Worm (Caenorhabditis elegans) whole organism, L1 larva: ENCODE measurements around the gene str-231.

Source experiments
- C34B4.2 ChIP-seq: sonication (generic microtip); optimal IDR thresholded peaks from 2 replicates; lab custom pipeline; 2017; ENCODE audit warnings: mild to moderate bottlenecking, missing genetic modification characterization, missing compliant biosample characterization
- alr-1 ChIP-seq: fragments of 200-800 bp; sonication (Bioruptor generic); optimal IDR thresholded peaks from 2 replicates; lab custom pipeline; 2018; ENCODE audit warnings: borderline replicate concordance, mild to moderate bottlenecking, missing genetic modification characterization, missing compliant biosample characterization
- blmp-1 ChIP-seq: fragments of 150-350 bp; optimal IDR thresholded peaks from 2 replicates; lab custom pipeline; 2014; ENCODE audit warnings: missing biosample characterization, missing genetic modification characterization
- ceh-8 ChIP-seq: fragments of 200-800 bp; sonication (Bioruptor generic); optimal IDR thresholded peaks from 2 replicates; lab custom pipeline; 2018; ENCODE audit warnings: mild to moderate bottlenecking, missing genetic modification characterization, moderate library complexity, missing compliant biosample characterization
- dpl-1 ChIP-seq, 3 experiments: fragments of 150-350 bp in 2 of 3; sonication (generic microtip) in 1 of 3; optimal IDR thresholded peaks; 2 replicates each; lab custom pipeline; 2014 to 2017; ENCODE audit warnings: missing biosample characterization in 3 of 3, missing genetic modification characterization in 3 of 3, missing genetic modification reagents in 3 of 3
- efl-1 ChIP-seq, 4 experiments: fragments of 150-350 bp; optimal IDR thresholded peaks in 3 of 4; peaks in 1 of 4; 1 replicate in 1 of 4; 2 replicates in 3 of 4; lab custom pipeline; 2014; ENCODE audit warnings: missing biosample characterization in 2 of 4, missing genetic modification characterization in 2 of 4, missing genetic modification reagents in 2 of 4
- efl-3 ChIP-seq: fragments of 200-800 bp; sonication (Bioruptor generic); optimal IDR thresholded peaks from 2 replicates; lab custom pipeline; 2018; ENCODE audit warnings: mild to moderate bottlenecking, missing genetic modification characterization, missing compliant biosample characterization
- egl-13 ChIP-seq: sonication (generic microtip); optimal IDR thresholded peaks from 2 replicates; lab custom pipeline; 2016; ENCODE audit warnings: missing genotype, missing genetic modification reagents, missing genetic modification characterization, missing compliant biosample characterization
- elt-2 ChIP-seq: sonication (generic microtip); optimal IDR thresholded peaks from 2 replicates; lab custom pipeline; 2016; ENCODE audit warnings: missing genetic modification characterization, mild to moderate bottlenecking, inconsistent platforms, missing compliant biosample characterization, missing genetic modification reagents
- fos-1 ChIP-seq: fragments of 150-350 bp; optimal IDR thresholded peaks from 2 replicates; lab custom pipeline; 2014; ENCODE audit warnings: missing biosample characterization, missing genetic modification characterization
- irx-1 ChIP-seq: sonication (generic microtip); optimal IDR thresholded peaks from 2 replicates; lab custom pipeline; 2016; ENCODE audit warnings: missing genetic modification characterization, missing compliant biosample characterization
- isw-1 ChIP-seq: fragments of 200-800 bp; sonication (Bioruptor generic); IDR thresholded peaks from 2 replicates; pipeline ENCODE4 v1.3.6; 2022; ENCODE audit warnings: missing genetic modification characterization, missing compliant biosample characterization
- jun-1 ChIP-seq: fragments of 150-350 bp; optimal IDR thresholded peaks from 2 replicates; lab custom pipeline; 2014; ENCODE audit warnings: missing biosample characterization, missing genetic modification reagents, missing genetic modification characterization
- lin-35 ChIP-seq, 2 experiments: fragments of 150-350 bp; optimal IDR thresholded peaks; 2 replicates each; lab custom pipeline; 2014; ENCODE audit warnings: missing biosample characterization in 2 of 2, missing genetic modification characterization in 2 of 2, missing genetic modification reagents in 2 of 2
- lsy-2 ChIP-seq, 2 experiments: fragments of 150-350 bp; optimal IDR thresholded peaks; 2 replicates each; lab custom pipeline; 2014; ENCODE audit warnings: missing biosample characterization in 2 of 2, missing genetic modification characterization in 2 of 2
- mep-1 ChIP-seq: fragments of 150-350 bp; optimal IDR thresholded peaks from 2 replicates; lab custom pipeline; 2014; ENCODE audit warnings: missing biosample characterization, missing genetic modification characterization
- nhr-11 ChIP-seq: fragments of 150-350 bp; optimal IDR thresholded peaks from 2 replicates; lab custom pipeline; 2014; ENCODE audit warnings: missing biosample characterization, missing genetic modification characterization
- nhr-28 ChIP-seq: fragments of 150-350 bp; optimal IDR thresholded peaks from 2 replicates; lab custom pipeline; 2014; ENCODE audit warnings: missing biosample characterization, missing genetic modification characterization
- nhr-77 ChIP-seq: fragments of 150-350 bp; optimal IDR thresholded peaks from 2 replicates; lab custom pipeline; 2014; ENCODE audit warnings: missing biosample characterization, missing genetic modification characterization
- nhr-84 ChIP-seq: sonication (generic microtip); optimal IDR thresholded peaks from 2 replicates; lab custom pipeline; 2017; ENCODE audit warnings: missing biosample characterization, missing genetic modification characterization
- nhr-90 ChIP-seq: sonication (generic microtip); optimal IDR thresholded peaks from 2 replicates; lab custom pipeline; 2016; ENCODE audit warnings: mild to moderate bottlenecking, missing genetic modification characterization, missing compliant biosample characterization; ENCODE audit not compliant: poor library complexity
- pag-3 ChIP-seq: sonication (generic microtip); optimal IDR thresholded peaks from 2 replicates; lab custom pipeline; 2017; ENCODE audit warnings: missing genetic modification characterization, mild to moderate bottlenecking, missing compliant biosample characterization, antibody characterized with exemption, borderline replicate concordance; ENCODE audit not compliant: insufficient read depth
- pax-3 ChIP-seq: fragments of 200-800 bp; sonication (Bioruptor generic); optimal IDR thresholded peaks from 2 replicates; lab custom pipeline; 2018; ENCODE audit warnings: mild to moderate bottlenecking, missing genetic modification characterization, moderate library complexity, missing compliant biosample characterization
- pqm-1 ChIP-seq: sonication (generic microtip); optimal IDR thresholded peaks from 3 replicates; lab custom pipeline; 2017; ENCODE audit warnings: missing biosample characterization, missing genetic modification characterization
- sox-4 ChIP-seq: sonication (generic microtip); optimal IDR thresholded peaks from 2 replicates; lab custom pipeline; 2016; ENCODE audit warnings: missing genetic modification characterization, missing compliant biosample characterization
- sup-37 ChIP-seq: fragments of 200-800 bp; sonication (Bioruptor generic); optimal IDR thresholded peaks from 2 replicates; lab custom pipeline; 2018; ENCODE audit warnings: mild to moderate bottlenecking, missing genetic modification characterization, missing compliant biosample characterization
- tbx-2 ChIP-seq: sonication (generic microtip); optimal IDR thresholded peaks from 2 replicates; lab custom pipeline; 2016; ENCODE audit warnings: missing genetic modification characterization, missing compliant biosample characterization
- unc-30 ChIP-seq: sonication (generic microtip); optimal IDR thresholded peaks from 2 replicates; lab custom pipeline; 2017; ENCODE audit warnings: missing biosample characterization, missing genetic modification characterization
- unc-62 ChIP-seq: fragments of 150-350 bp; optimal IDR thresholded peaks from 2 replicates; lab custom pipeline; 2014; ENCODE audit warnings: missing biosample characterization, missing genetic modification reagents, missing genetic modification characterization
- unc-86 ChIP-seq: sonication (generic microtip); optimal IDR thresholded peaks from 2 replicates; lab custom pipeline; 2016; ENCODE audit warnings: missing genetic modification characterization, missing compliant biosample characterization
- vab-15 ChIP-seq: sonication (generic microtip); optimal IDR thresholded peaks from 2 replicates; lab custom pipeline; 2017; ENCODE audit warnings: missing genotype, mild to moderate bottlenecking, missing genetic modification characterization, missing compliant biosample characterization
- xbp-1 ChIP-seq: sonication (generic microtip); optimal IDR thresholded peaks from 2 replicates; lab custom pipeline; 2016; ENCODE audit warnings: missing genetic modification characterization, missing compliant biosample characterization
- ztf-11 ChIP-seq, 2 experiments: sonication (generic microtip); optimal IDR thresholded peaks; 2 replicates each; lab custom pipeline; 2016 to 2017; ENCODE audit warnings: missing genetic modification characterization in 2 of 2, missing biosample characterization in 1 of 2, missing compliant biosample characterization in 1 of 2

Gene str-231

DNA sequence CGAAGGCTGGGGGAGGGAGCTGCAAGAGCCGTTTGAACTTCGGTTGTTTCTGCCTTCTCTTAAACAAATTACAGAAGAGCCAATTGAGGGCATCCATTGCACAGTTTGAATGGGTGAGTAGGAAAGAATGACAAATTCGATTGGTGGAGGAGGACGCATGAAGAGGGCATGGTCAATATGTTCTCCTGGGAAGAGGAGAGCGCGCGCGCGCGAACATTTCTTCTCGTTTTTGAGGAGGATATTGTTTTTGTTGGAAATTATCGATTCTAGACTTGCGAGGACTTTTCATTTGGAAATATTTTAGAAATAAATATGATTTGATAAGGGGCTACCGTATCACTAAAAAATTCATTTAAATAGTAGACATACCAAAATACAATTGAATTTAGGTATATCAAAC lies 24.2 kb upstream of the str-231 start, which contains the start of gene T10C6.7:
TSS of gene T10C6.7 (minus strand) at position 143 of the 400 bp plus-strand sequence.
- TF ChIP-seq lin-35 (GFP tag; optimal IDR thresholded peaks at IDR 0.05; lab: Kevin White, UChicago) (no peak), mep-1 (tag; lab: Kevin White, UChicago) (no peak), alr-1 (tag; lab: Kevin White, UChicago) (no peak), unc-86 (no peak), unc-30 (no peak), nhr-28 (tag; lab: Kevin White, UChicago) (no peak), sox-4 (no peak), vab-15 (tag; lab: Kevin White, UChicago) (no peak)
- TF ChIP-seq, all 84 proteins: peak for 0

ce11 chrV:16029237-16029636 lies 21.8 kb upstream of the str-231 start:
- TF ChIP-seq unc-62 (GFP tag; lab: Kevin White, UChicago) (no peak), efl-1 (optimal IDR thresholded peaks at IDR 0.05; lab: Kevin White, UChicago) (no peak), efl-1 (GFP tag; optimal IDR thresholded peaks at IDR 0.05 in 1 of 2; lab: Kevin White, UChicago) (peak in 1 of 2 experiments; percentile 46), nhr-84 (tag; lab: Kevin White, UChicago) (no peak)

DNA sequence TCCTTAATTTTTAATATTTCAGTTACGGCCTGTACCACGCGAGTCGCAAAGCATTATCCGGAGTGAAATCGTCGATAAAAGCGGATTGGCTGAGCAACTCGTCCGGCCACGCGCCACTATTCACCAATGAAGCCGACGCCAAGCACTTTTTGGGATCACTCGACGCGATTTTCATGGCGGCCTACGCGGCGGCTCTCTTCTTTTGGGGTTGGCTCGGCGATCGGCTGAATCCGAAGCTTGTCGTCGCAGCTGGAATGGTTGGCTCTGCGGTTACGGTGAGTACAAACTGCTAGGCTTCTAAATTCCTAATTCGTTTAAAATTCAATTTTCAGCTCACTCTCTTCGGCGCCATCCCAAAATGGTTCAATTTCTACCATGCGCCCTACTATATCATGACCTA lies 17.5 kb upstream of the str-231 start:
- TF ChIP-seq ztf-11 (tag; optimal IDR thresholded peaks at IDR 0.05; lab: Kevin White, UChicago): no peak
- TF ChIP-seq pag-3 (tag; lab: Kevin White, UChicago): no peak
- no peak for TF ChIP-seq blmp-1
- no peak for TF ChIP-seq nhr-11 (tag; lab: Kevin White, UChicago)
- no peak for TF ChIP-seq egl-13 (tag; lab: Kevin White, UChicago)
- TF ChIP-seq efl-1 (optimal IDR thresholded peaks at IDR 0.05; lab: Kevin White, UChicago): no peak
- no peak for TF ChIP-seq efl-1 (GFP tag; optimal IDR thresholded peaks at IDR 0.05 in 1 of 2; lab: Kevin White, UChicago)
- no peak for TF ChIP-seq nhr-28 (tag; lab: Kevin White, UChicago)
- TF ChIP-seq xbp-1 (tag; lab: Kevin White, UChicago): no peak
- no peak for TF ChIP-seq isw-1
- no peak for TF ChIP-seq C34B4.2 (tag; lab: Kevin White, UChicago)
- TF ChIP-seq irx-1: no peak
- no peak for TF ChIP-seq dpl-1 (GFP tag; optimal IDR thresholded peaks at IDR 0.05; lab: Kevin White, UChicago)
- no peak for TF ChIP-seq mep-1 (tag; lab: Kevin White, UChicago)
- no peak for TF ChIP-seq lsy-2 (tag; optimal IDR thresholded peaks at IDR 0.05; lab: Kevin White, UChicago)
- no peak for TF ChIP-seq tbx-2 (tag; lab: Kevin White, UChicago)
- TF ChIP-seq sup-37: no peak

DNA sequence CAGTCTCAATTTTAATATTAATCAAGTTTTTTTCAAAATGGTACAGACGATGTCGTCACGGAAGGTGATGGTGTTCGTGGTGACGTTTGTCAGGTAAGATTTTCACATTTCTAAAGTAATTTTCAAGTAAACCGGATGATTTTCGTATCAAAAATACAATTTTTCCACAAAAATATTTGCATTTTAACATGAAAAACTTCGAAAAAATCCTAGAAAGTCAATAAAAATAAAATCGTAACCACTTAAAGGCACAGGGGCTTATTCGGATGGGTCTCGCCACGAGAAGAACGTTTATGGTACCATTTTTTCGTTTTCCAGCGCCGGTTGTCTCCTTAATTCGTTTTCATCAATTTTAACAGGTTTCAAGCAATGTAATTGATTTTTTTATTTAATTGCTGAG lies 16.9 kb upstream of the str-231 start, which contains the start of gene T10C6.6:
TSS of gene T10C6.6 (plus strand) at position 27 of the 400 bp plus-strand sequence.
- TF ChIP-seq pqm-1 (tag; lab: Kevin White, UChicago) (no peak), alr-1 (tag; lab: Kevin White, UChicago) (no peak), efl-1 (optimal IDR thresholded peaks at IDR 0.05; lab: Kevin White, UChicago) (no peak), efl-1 (GFP tag; optimal IDR thresholded peaks at IDR 0.05 in 1 of 2; lab: Kevin White, UChicago) (peak in 1 of 2 experiments; percentile 82), elt-2 (tag; lab: Kevin White, UChicago) (peak; percentile 27), fos-1 (tag; lab: Kevin White, UChicago) (no peak), efl-3 (no peak), dpl-1 (GFP tag; optimal IDR thresholded peaks at IDR 0.05; lab: Kevin White, UChicago) (no peak), unc-30 (no peak), pax-3 (tag; lab: Kevin White, UChicago) (no peak), nhr-90 (tag; lab: Kevin White, UChicago) (no peak), nhr-77 (tag; lab: Kevin White, UChicago) (no peak), mep-1 (tag; lab: Kevin White, UChicago) (no peak), vab-15 (tag; lab: Kevin White, UChicago) (no peak)

DNA sequence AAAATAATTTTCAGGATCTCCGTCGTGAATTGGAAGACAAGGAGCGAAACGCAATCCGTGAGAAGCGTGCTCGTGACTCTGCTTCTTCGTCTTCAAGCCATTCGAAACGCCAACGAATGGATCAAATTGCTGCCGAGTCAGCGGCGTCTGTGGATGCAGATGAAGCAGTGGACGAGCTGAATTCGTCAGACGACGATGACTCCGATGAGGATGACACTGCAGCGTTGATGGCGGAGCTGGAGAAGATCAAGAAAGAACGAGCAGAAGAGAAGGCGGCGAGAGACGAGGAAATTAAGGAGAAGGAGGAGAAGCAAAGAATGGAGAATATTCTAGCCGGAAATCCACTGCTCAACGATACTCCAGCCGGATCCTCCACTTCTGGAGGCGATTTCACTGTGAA lies 16.2 kb upstream of the str-231 start:
- TF ChIP-seq jun-1 (tag; lab: Kevin White, UChicago) (no peak), ceh-8 (GFP tag; lab: Kevin White, UChicago) (peak; percentile 5)
